Worm (Caenorhabditis elegans) whole organism, L3 larva: ENCODE data around the gene ZK1320.9.

Source experiments
- R02D3.7 ChIP-seq: fragments of 150-350 bp; optimal IDR thresholded peaks from 2 replicates; lab custom pipeline; 2014; ENCODE audit warnings: missing biosample characterization, missing genetic modification characterization
- aly-2 ChIP-seq: fragments of 150-350 bp; optimal IDR thresholded peaks from 2 replicates; lab custom pipeline; 2014; ENCODE audit warnings: missing biosample characterization, missing genetic modification characterization
- ama-1 ChIP-seq: fragments of 150-350 bp; optimal IDR thresholded peaks from 2 replicates; lab custom pipeline; 2018
- ceh-16 ChIP-seq: sonication (generic microtip); optimal IDR thresholded peaks from 2 replicates; lab custom pipeline; 2017; ENCODE audit warnings: missing biosample characterization, missing genetic modification characterization
- ceh-9 ChIP-seq: sonication (generic microtip); optimal IDR thresholded peaks from 2 replicates; lab custom pipeline; 2018; ENCODE audit warnings: missing biosample characterization, missing genetic modification characterization
- daf-12 ChIP-seq: fragments of 150-350 bp; optimal IDR thresholded peaks from 2 replicates; lab custom pipeline; 2014; ENCODE audit warnings: missing biosample characterization, missing genetic modification reagents, missing genetic modification characterization
- egl-27 ChIP-seq: sonication (generic microtip); optimal IDR thresholded peaks from 4 replicates; lab custom pipeline; 2017; ENCODE audit warnings: missing biosample characterization, missing genetic modification reagents, missing genetic modification characterization
- elt-2 ChIP-seq: sonication (generic microtip); optimal IDR thresholded peaks from 2 replicates; lab custom pipeline; 2016; ENCODE audit warnings: missing genetic modification reagents, mild to moderate bottlenecking, missing genetic modification characterization, missing compliant biosample characterization
- elt-3 ChIP-seq, 3 experiments: fragments of 150-350 bp in 1 of 3; sonication (generic microtip) in 2 of 3; optimal IDR thresholded peaks; 2 replicates in 2 of 3; 4 replicates in 1 of 3; lab custom pipeline; 2014 to 2017; ENCODE audit warnings: missing biosample characterization in 3 of 3, missing genetic modification characterization in 3 of 3
- fkh-10 ChIP-seq: sonication (generic microtip); optimal IDR thresholded peaks from 2 replicates; lab custom pipeline; 2017; ENCODE audit warnings: missing biosample characterization, missing genetic modification reagents, missing genetic modification characterization
- fos-1 ChIP-seq: fragments of 150-350 bp; optimal IDR thresholded peaks from 2 replicates; lab custom pipeline; 2014; ENCODE audit warnings: missing biosample characterization, missing genetic modification characterization
- lin-15B ChIP-seq: fragments of 150-350 bp; optimal IDR thresholded peaks from 2 replicates; lab custom pipeline; 2014; ENCODE audit warnings: missing biosample characterization, missing genetic modification characterization
- lin-39 ChIP-seq: fragments of 150-350 bp; optimal IDR thresholded peaks from 2 replicates; lab custom pipeline; 2018; ENCODE audit warnings: missing biosample characterization, missing genetic modification reagents, missing genetic modification characterization
- lsy-12 ChIP-seq: sonication (generic microtip); optimal IDR thresholded peaks from 2 replicates; lab custom pipeline; 2016; ENCODE audit warnings: mild to moderate bottlenecking, missing genetic modification characterization, missing compliant biosample characterization
- nfya-1 ChIP-seq: sonication (generic microtip); optimal IDR thresholded peaks from 2 replicates; lab custom pipeline; 2017; ENCODE audit warnings: missing genetic modification characterization, mild to moderate bottlenecking, missing compliant biosample characterization, antibody characterized with exemption, moderate library complexity; ENCODE audit not compliant: insufficient read depth
- nhr-12 ChIP-seq: fragments of 150-350 bp; optimal IDR thresholded peaks from 2 replicates; lab custom pipeline; 2014; ENCODE audit warnings: missing biosample characterization, missing genetic modification characterization
- nhr-23 ChIP-seq: fragments of 150-350 bp; optimal IDR thresholded peaks from 2 replicates; lab custom pipeline; 2014; ENCODE audit warnings: missing biosample characterization, missing genetic modification reagents, missing genetic modification characterization
- nhr-237 ChIP-seq: fragments of 150-350 bp; optimal IDR thresholded peaks from 2 replicates; lab custom pipeline; 2014; ENCODE audit warnings: missing biosample characterization, missing genetic modification characterization
- nhr-25 ChIP-seq: sonication (generic microtip); optimal IDR thresholded peaks from 2 replicates; lab custom pipeline; 2017; ENCODE audit warnings: missing biosample characterization, missing genetic modification characterization
- nhr-28 ChIP-seq: fragments of 150-350 bp; optimal IDR thresholded peaks from 2 replicates; lab custom pipeline; 2014; ENCODE audit warnings: missing biosample characterization, missing genetic modification characterization
- nhr-43 ChIP-seq: sonication (generic microtip); optimal IDR thresholded peaks from 2 replicates; lab custom pipeline; 2016; ENCODE audit warnings: mild to moderate bottlenecking, missing genetic modification characterization, missing compliant biosample characterization; ENCODE audit not compliant: poor library complexity, severe bottlenecking
- nhr-76 ChIP-seq: fragments of 150-350 bp; sonication (generic microtip); optimal IDR thresholded peaks from 5 replicates; lab custom pipeline; 2014; ENCODE audit warnings: missing biosample characterization, missing genetic modification characterization
- nhr-77 ChIP-seq: fragments of 150-350 bp; optimal IDR thresholded peaks from 2 replicates; lab custom pipeline; 2014; ENCODE audit warnings: missing biosample characterization, missing genetic modification characterization
- pha-4 ChIP-seq: fragments of 150-350 bp; optimal IDR thresholded peaks from 2 replicates; lab custom pipeline; 2014; ENCODE audit warnings: missing biosample characterization, missing genetic modification reagents, missing genetic modification characterization
- pqm-1 ChIP-seq: fragments of 150-350 bp; optimal IDR thresholded peaks from 2 replicates; lab custom pipeline; 2017; ENCODE audit warnings: missing biosample characterization, missing genetic modification characterization, inconsistent platforms
- sea-2 ChIP-seq: fragments of 150-350 bp; sonication (generic microtip); optimal IDR thresholded peaks from 4 replicates; lab custom pipeline; 2014; ENCODE audit warnings: missing biosample characterization, missing genetic modification reagents, missing genetic modification characterization
- skn-1 ChIP-seq: fragments of 150-350 bp; optimal IDR thresholded peaks from 2 replicates; lab custom pipeline; 2014; ENCODE audit warnings: missing biosample characterization, missing genetic modification characterization
- snpc-4 ChIP-seq: fragments of 150-350 bp; optimal IDR thresholded peaks from 2 replicates; lab custom pipeline; 2014; ENCODE audit warnings: missing biosample characterization, missing genetic modification characterization
- tbx-2 ChIP-seq: sonication (generic microtip); optimal IDR thresholded peaks from 2 replicates; lab custom pipeline; 2016; ENCODE audit warnings: mild to moderate bottlenecking, missing genetic modification characterization, missing compliant biosample characterization
- zag-1 ChIP-seq: fragments of 150-350 bp; optimal IDR thresholded peaks from 2 replicates; lab custom pipeline; 2014; ENCODE audit warnings: missing biosample characterization, missing genetic modification characterization
- ztf-4 ChIP-seq: fragments of 150-350 bp; optimal IDR thresholded peaks from 2 replicates; lab custom pipeline; 2014; ENCODE audit warnings: missing biosample characterization, missing genetic modification characterization

The ZK1320.9 gene

DNA sequence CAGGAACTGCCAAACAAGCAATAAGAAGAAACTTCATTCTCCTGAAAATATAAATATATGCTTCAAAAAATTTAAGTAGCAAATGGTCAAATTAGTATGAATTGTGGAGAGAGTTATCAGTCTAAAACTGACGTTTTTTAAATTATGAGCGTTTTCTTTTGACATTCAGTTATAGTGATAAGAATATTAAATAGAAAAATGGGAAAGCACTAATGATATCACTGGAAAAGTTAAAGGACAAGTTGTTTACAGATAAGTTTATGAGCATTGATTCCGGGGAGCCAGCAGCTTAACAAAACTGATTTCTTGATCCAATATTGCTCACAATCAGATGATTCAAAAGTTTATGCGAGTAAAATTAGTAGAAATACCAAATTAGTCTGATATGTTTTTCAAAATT lies 26.1 kb downstream of the ZK1320.9 start, which contains the start of gene ZK1320.3:
TSS of gene ZK1320.3 (minus strand) at position 41 of the 400 bp plus-strand sequence.
- TF ChIP-seq elt-2 (tag; lab: Kevin White, UChicago) (peak; percentile 67), pqm-1 (tag; lab: Kevin White, UChicago) (peak; percentile 18), fos-1 (tag; lab: Kevin White, UChicago) (no peak)

DNA sequence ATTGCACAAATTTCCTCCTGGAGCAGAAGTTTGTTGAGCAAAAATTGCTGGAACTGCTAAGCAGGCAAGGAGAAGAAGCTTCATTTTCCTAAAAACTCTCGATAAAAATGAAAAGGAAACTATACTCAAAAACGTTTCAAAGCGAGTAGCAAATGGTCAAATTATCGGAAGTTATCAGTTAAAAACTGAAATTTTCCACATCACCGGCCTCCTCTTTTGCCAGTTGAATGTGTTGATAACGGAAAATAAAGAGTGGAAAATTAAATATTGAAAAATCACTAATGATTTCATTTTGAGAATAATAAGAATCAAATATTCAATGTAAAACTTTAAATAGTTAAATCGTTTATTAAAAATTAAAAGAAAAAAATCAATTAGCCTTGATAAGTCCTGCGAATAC lies 27.6 kb downstream of the ZK1320.9 start, which contains the start of gene ZK1320.2:
TSS of gene ZK1320.2 (minus strand) at position 88 of the 400 bp plus-strand sequence.
- no peak for TF ChIP-seq ceh-9 (tag; lab: Kevin White, UChicago)
- peak; percentile 66 for TF ChIP-seq elt-2 (tag; lab: Kevin White, UChicago)
- peak; percentile 42 for TF ChIP-seq pqm-1 (tag; lab: Kevin White, UChicago)
- no peak for TF ChIP-seq skn-1

DNA sequence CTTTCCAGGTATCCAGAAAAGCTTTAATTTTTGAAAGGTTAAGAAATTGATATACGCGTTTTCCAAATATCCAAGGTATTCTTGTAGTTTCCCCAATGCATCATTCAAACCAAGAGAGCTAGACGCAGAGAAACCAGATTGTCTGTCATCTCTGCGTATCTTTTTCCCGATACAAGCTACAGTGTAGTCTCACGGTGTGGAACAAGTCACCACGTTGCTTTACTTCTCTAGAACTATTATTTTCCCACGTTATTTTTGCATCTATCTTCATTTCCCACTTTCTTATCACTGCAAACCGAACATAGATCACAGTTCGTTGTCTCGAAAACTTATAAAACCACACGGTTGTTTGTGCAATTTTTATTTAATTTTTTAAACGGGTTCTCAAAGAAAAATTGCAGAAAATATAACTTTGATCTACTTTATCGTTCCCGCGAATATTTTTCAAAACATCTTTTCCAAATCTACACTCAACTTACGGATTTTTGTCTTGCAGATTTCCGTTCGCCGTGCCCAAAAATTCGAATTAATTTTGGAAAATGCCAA lies 30.2 kb downstream of the ZK1320.9 start, which contains the start of gene gstk-1:
TSS of gene gstk-1 (plus strand) at position 496 of the 546 bp plus-strand sequence.
- TF ChIP-seq snpc-4 (tag; lab: Kevin White, UChicago) (no peak), pqm-1 (tag; lab: Kevin White, UChicago) (peak; percentile 74), elt-2 (tag; lab: Kevin White, UChicago) (peak; percentile 87), nhr-43 (tag; lab: Kevin White, UChicago) (peak; percentile 41), nhr-23 (tag; lab: Kevin White, UChicago) (peak; percentile 44), skn-1 (no peak), lin-15B (tag; lab: Kevin White, UChicago) (no peak), zag-1 (tag; lab: Kevin White, UChicago) (no peak), egl-27 (tag; lab: Kevin White, UChicago) (no peak), ztf-4 (no peak), lsy-12 (tag; lab: Kevin White, UChicago) (peak; percentile 11), pha-4 (tag; lab: Kevin White, UChicago) (peak; percentile 47), aly-2 (no peak)

DNA sequence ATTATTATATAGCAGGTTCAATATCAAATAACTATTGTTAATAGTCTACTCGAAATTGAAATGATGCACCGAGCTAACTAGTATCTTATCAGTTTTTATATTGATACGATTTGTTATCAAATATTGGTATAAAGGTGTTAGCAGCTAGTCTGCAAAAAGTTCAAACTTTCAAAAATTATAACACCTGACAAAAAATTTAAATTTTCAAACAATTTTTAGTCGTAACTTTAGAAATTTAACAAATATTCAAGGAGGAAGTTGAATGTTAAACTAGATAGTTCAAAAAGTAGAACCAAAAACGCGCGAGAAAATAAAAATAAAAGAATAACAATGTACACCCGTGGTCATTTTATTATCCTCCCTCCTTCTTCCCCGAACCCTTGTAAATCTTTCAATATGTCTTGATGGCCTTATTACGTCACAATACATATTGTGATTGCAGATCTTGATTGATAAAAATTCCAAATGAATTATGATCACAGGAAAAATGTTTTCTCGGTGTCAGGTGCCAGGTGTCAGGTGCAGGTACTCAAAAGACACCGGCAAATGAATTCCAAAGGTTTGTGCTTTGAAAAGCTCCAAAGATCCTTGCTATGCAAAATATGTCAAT lies 30.9 kb downstream of the ZK1320.9 start, which contains the start of gene ZK1307.1:
TSS of gene ZK1307.1 (minus strand) at position 51 of the 610 bp plus-strand sequence.
- peak; percentile 17 for TF ChIP-seq elt-2 (tag; lab: Kevin White, UChicago)
- TF ChIP-seq pqm-1 (tag; lab: Kevin White, UChicago): peak; percentile 13
- TF ChIP-seq nhr-25: no peak

DNA sequence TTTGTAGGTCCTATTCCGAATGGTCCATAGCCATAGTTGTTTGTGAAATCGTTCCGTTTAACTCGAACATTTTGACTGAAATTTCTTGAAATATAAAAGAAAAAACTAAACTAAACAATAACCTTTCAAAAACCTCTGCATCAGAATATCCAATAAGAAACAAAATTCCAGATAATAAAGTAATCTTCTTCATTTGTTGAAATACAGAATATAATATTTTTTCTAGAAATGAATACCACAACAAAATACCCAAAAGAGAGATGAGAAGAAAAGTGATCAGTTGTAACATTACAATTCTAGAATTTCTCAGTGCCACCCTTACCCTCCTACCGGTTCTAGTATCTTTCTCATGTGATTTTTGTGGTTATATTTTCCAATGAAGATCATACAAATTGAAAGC lies 32.8 kb downstream of the ZK1320.9 start, which contains the start of gene ZK1307.2:
TSS of gene ZK1307.2 (minus strand) at position 274 of the 400 bp plus-strand sequence.
- TF ChIP-seq lsy-12 (tag; lab: Kevin White, UChicago) (no peak), lin-39 (tag; lab: Kevin White, UChicago) (no peak), fos-1 (tag; lab: Kevin White, UChicago) (no peak), nhr-237 (tag; lab: Kevin White, UChicago) (no peak), ceh-16 (tag; lab: Kevin White, UChicago) (no peak), nhr-25 (no peak), tbx-2 (tag; lab: Kevin White, UChicago) (no peak), nhr-76 (no peak), elt-3 (tag; optimal IDR thresholded peaks at IDR 0.05; lab: Kevin White, UChicago) (no peak), skn-1 (no peak), nhr-77 (tag; lab: Kevin White, UChicago) (no peak), nhr-12 (tag; lab: Kevin White, UChicago) (no peak), nhr-28 (tag; lab: Kevin White, UChicago) (no peak), R02D3.7 (tag; lab: Kevin White, UChicago) (no peak), ama-1 (lab: Kevin White, UChicago) (no peak), ztf-4 (no peak), daf-12 (tag; lab: Kevin White, UChicago) (no peak), sea-2 (GFP tag; lab: Kevin White, UChicago) (no peak), nfya-1 (tag; lab: Kevin White, UChicago) (no peak), fkh-10 (GFP tag; lab: Kevin White, UChicago) (no peak)
